Fruit fly (Drosophila melanogaster): ENCODE results near the gene CG17129.
A peak's percentile ranks its signal among the peaks of the same experiment; 100 is the strongest.

The CG17129 gene

dm6 chr3L:636434-636833 is 43.7 kb downstream of the CG17129 start (continued):
- TF ChIP-seq bowl (GFP tag; IDR thresholded peaks at IDR 0.05) (no peak), ato (GFP tag; IDR thresholded peaks at IDR 0.05; ENCODE audit: partially characterized antibody) (no peak), sob (GFP tag; IDR thresholded peaks at IDR 0.05) (peak; percentile 21; the same call in 1 of the 2 replicates), HLH3B (GFP tag; IDR thresholded peaks at IDR 0.05) (peak; percentile 63), CG10959 (GFP tag; IDR thresholded peaks at IDR 0.05) (peak; percentile 65), lab (GFP tag; optimal IDR thresholded peaks at IDR 0.05) (peak; percentile 54), Sry-δ (GFP tag; optimal IDR thresholded peaks at IDR 0.05) (no peak), bigmax (GFP tag; optimal IDR thresholded peaks at IDR 0.05) (no peak), fru (optimal IDR thresholded peaks at IDR 0.05) (no peak), CG1647 (GFP tag; optimal IDR thresholded peaks at IDR 0.05) (no peak), Sox102F (GFP tag; optimal IDR thresholded peaks at IDR 0.05) (peak; percentile 85), shn (GFP tag; optimal IDR thresholded peaks at IDR 0.05) (peak; percentile 32), CG9727 (GFP tag; optimal IDR thresholded peaks at IDR 0.05) (peak; percentile 47), CG11504 (tag; optimal IDR thresholded peaks at IDR 0.05) (peak; percentile 75), CG10565 (GFP tag; optimal IDR thresholded peaks at IDR 0.05) (no peak), sc (optimal IDR thresholded peaks at IDR 0.05) (no peak), sc (GFP tag; optimal IDR thresholded peaks at IDR 0.05) (peak; percentile 67), CG12391 (tag; optimal IDR thresholded peaks at IDR 0.05) (peak; percentile 60), Dll (GFP tag; IDR thresholded peaks at IDR 0.05; ENCODE audit: partially characterized antibody) (no peak), pzg (GFP tag; optimal IDR thresholded peaks at IDR 0.05) (no peak), CG4854 (GFP tag; optimal IDR thresholded peaks at IDR 0.05) (peak; percentile 29), Ada2b (GFP tag; IDR thresholded peaks at IDR 0.05) (peak; percentile 69), ara (GFP tag; IDR thresholded peaks at IDR 0.05) (peak; percentile 77), CTCF (GFP tag; optimal IDR thresholded peaks at IDR 0.05) (peak; percentile 25), bab2 (GFP tag; optimal IDR thresholded peaks at IDR 0.05) (peak; percentile 47), CG14441 (GFP tag; IDR thresholded peaks at IDR 0.05) (peak; percentile 57), CG13775 (GFP tag; optimal IDR thresholded peaks at IDR 0.05) (peak; percentile 34), sens (GFP tag) (peak; percentile 92), CG11696 (GFP tag; IDR thresholded peaks at IDR 0.05) (0 out of 2 replicates have a peak, but pooled peaks have one; percentile 43), insv (GFP tag; optimal IDR thresholded peaks at IDR 0.05) (no peak), CG4424 (GFP tag; optimal IDR thresholded peaks at IDR 0.05) (peak; percentile 75), klu (GFP tag; IDR thresholded peaks at IDR 0.05) (no peak), Poxn (GFP tag; IDR thresholded peaks at IDR 0.05) (0 out of 2 replicates have a peak, but pooled peaks have one; percentile 26), fd3F (GFP tag; optimal IDR thresholded peaks at IDR 0.05) (no peak), CG17361 (GFP tag; IDR thresholded peaks at IDR 0.05) (peak; percentile 55; the same call in 2 of the 3 replicates), pita (GFP tag; optimal IDR thresholded peaks at IDR 0.05) (no peak), YL-1 (GFP tag; optimal IDR thresholded peaks at IDR 0.05) (no peak), wek (GFP tag; optimal IDR thresholded peaks at IDR 0.05) (no peak), CG2875 (GFP tag; optimal IDR thresholded peaks at IDR 0.05) (peak; percentile 71), Gsc (GFP tag; IDR thresholded peaks at IDR 0.05) (peak; percentile 57), GATAe (GFP tag; conservative IDR thresholded peaks at IDR 0.05) (no peak), H2.0 (GFP tag; IDR thresholded peaks at IDR 0.05) (peak; percentile 62), rib (GFP tag; IDR thresholded peaks at IDR 0.05) (no peak), chm (GFP tag; IDR thresholded peaks at IDR 0.05) (no peak), Kr (GFP tag; optimal IDR thresholded peaks at IDR 0.05) (no peak), sisA (GFP tag; IDR thresholded peaks at IDR 0.05) (peak; percentile 72), HHEX (GFP tag; optimal IDR thresholded peaks at IDR 0.05) (peak; percentile 6), Trl (optimal IDR thresholded peaks at IDR 0.05) (no peak), Trl (GFP tag; optimal IDR thresholded peaks at IDR 0.05) (peak; percentile 30), Dfd (GFP tag; optimal IDR thresholded peaks at IDR 0.05) (no peak), Gug (GFP tag; IDR thresholded peaks at IDR 0.05) (peak; percentile 62; the same call in 3 of the 4 replicates), CG17328 (GFP tag; IDR thresholded peaks at IDR 0.05) (peak; percentile 82), fd102C (GFP tag; optimal IDR thresholded peaks at IDR 0.05) (no peak)
